Fruit fly (Drosophila melanogaster): ENCODE measurements around the gene Sld5.

Gene Sld5

dm6 chr3R:26098502-26099210 is 42.3 kb upstream of the Sld5 start, which contains the start of gene dysf (continued):
- peak; percentile 11 for TF ChIP-seq CG31627 (GFP tag; optimal IDR thresholded peaks at IDR 0.05)
- TF ChIP-seq acj6 (GFP tag; optimal IDR thresholded peaks at IDR 0.05), result peak; percentile 76
- peak; percentile 18; the same call in 1 of the 3 replicates for TF ChIP-seq CG6163 (GFP tag; IDR thresholded peaks at IDR 0.05)
- TF ChIP-seq dac (GFP tag; optimal IDR thresholded peaks at IDR 0.05), result no peak
- no peak for TF ChIP-seq CG6854 (GFP tag; optimal IDR thresholded peaks at IDR 0.05)
- TF ChIP-seq CG8319 (GFP tag; optimal IDR thresholded peaks at IDR 0.05), result peak; percentile 57
- peak; percentile 63 for TF ChIP-seq CG11762 (GFP tag; optimal IDR thresholded peaks at IDR 0.05; ENCODE audit: insufficient read depth)
- TF ChIP-seq CG3919 (GFP tag; optimal IDR thresholded peaks at IDR 0.05), result peak; percentile 71
- TF ChIP-seq Sox14 (GFP tag; optimal IDR thresholded peaks at IDR 0.05), result no peak

- no peak for TF ChIP-seq CG31627 (GFP tag; optimal IDR thresholded peaks at IDR 0.05)
- TF ChIP-seq CG3919 (GFP tag; optimal IDR thresholded peaks at IDR 0.05), result peak; percentile 72
Observed at dm6 chr3R:26096192-26096591, 39.8 kb upstream of the Sld5 start.

dm6 chr3R:26095551-26095950 is 39.2 kb upstream of the Sld5 start:
- TF ChIP-seq CG15336 (GFP tag; IDR thresholded peaks at IDR 0.05), result no peak
- peak; percentile 53 for TF ChIP-seq Eip78C (GFP tag)
- TF ChIP-seq CG11902 (GFP tag; optimal IDR thresholded peaks at IDR 0.05), result no peak
- no peak for TF ChIP-seq CG8319 (GFP tag; optimal IDR thresholded peaks at IDR 0.05)
- TF ChIP-seq svp (GFP tag), result peak; percentile 51
- TF ChIP-seq Eip75B (GFP tag; optimal IDR thresholded peaks at IDR 0.05), result no peak
- no peak for TF ChIP-seq Gug (GFP tag; IDR thresholded peaks at IDR 0.05)
- no peak for TF ChIP-seq fd85E (GFP tag; optimal IDR thresholded peaks at IDR 0.05)
- no peak for TF ChIP-seq CG16779 (tag; optimal IDR thresholded peaks at IDR 0.05)
- TF ChIP-seq CG3919 (GFP tag; optimal IDR thresholded peaks at IDR 0.05), result no peak
- no peak for TF ChIP-seq Ets21C (GFP tag; optimal IDR thresholded peaks at IDR 0.05)

dm6 chr3R:26081380-26081991 is 25.1 kb upstream of the Sld5 start:
- peak; percentile 90 for TF ChIP-seq svp (GFP tag)
- TF ChIP-seq achi (GFP tag; optimal IDR thresholded peaks at IDR 0.05), result peak; percentile 81
- no peak for TF ChIP-seq Hr38 (GFP tag; optimal IDR thresholded peaks at IDR 0.05)
- peak; percentile 80 for TF ChIP-seq CG6808 (GFP tag; optimal IDR thresholded peaks at IDR 0.05)
- TF ChIP-seq Sox102F (GFP tag; optimal IDR thresholded peaks at IDR 0.05), result peak; percentile 80
- TF ChIP-seq CG6854 (GFP tag; optimal IDR thresholded peaks at IDR 0.05), result peak; percentile 67
- peak; percentile 52 for TF ChIP-seq CG16779 (tag; optimal IDR thresholded peaks at IDR 0.05)
- TF ChIP-seq Hr4 (GFP tag; optimal IDR thresholded peaks at IDR 0.05), result peak; percentile 64
- peak; percentile 80 for TF ChIP-seq OdsH (GFP tag; optimal IDR thresholded peaks at IDR 0.05)
- TF ChIP-seq ss (GFP tag; optimal IDR thresholded peaks at IDR 0.05), result peak; percentile 74 to 96
- TF ChIP-seq spab (GFP tag; optimal IDR thresholded peaks at IDR 0.05), result peak; percentile 70
- TF ChIP-seq CG6276 (GFP tag; optimal IDR thresholded peaks at IDR 0.05), result peak; percentile 53
- peak; percentile 82 for TF ChIP-seq CG3032 (tag; optimal IDR thresholded peaks at IDR 0.05)
- peak; percentile 94 for TF ChIP-seq Eip78C (GFP tag)
- peak; percentile 72 for TF ChIP-seq CG34406 (GFP tag; optimal IDR thresholded peaks at IDR 0.05)
- TF ChIP-seq net (GFP tag; optimal IDR thresholded peaks at IDR 0.05), result peak; percentile 55
- peak; percentile 62 for TF ChIP-seq Hr39 (GFP tag; optimal IDR thresholded peaks at IDR 0.05)
- peak; percentile 78 for TF ChIP-seq eg (GFP tag; IDR thresholded peaks at IDR 0.05)
- TF ChIP-seq CG8319 (GFP tag; optimal IDR thresholded peaks at IDR 0.05), result peak; percentile 52
- peak; percentile 19 for TF ChIP-seq Sox15 (GFP tag; optimal IDR thresholded peaks at IDR 0.05)
- TF ChIP-seq CG9139 (GFP tag; optimal IDR thresholded peaks at IDR 0.05), result peak; percentile 55
- peak; percentile 83 for TF ChIP-seq Met (GFP tag; optimal IDR thresholded peaks at IDR 0.05)
- peak; percentile 72 for TF ChIP-seq pdm3 (GFP tag; optimal IDR thresholded peaks at IDR 0.05)
- TF ChIP-seq CG15336 (GFP tag; IDR thresholded peaks at IDR 0.05), result peak; percentile 80
- peak; percentile 76 for TF ChIP-seq CG32006 (GFP tag; optimal IDR thresholded peaks at IDR 0.05)
- peak; percentile 76 for TF ChIP-seq Ets96B (tag; optimal IDR thresholded peaks at IDR 0.05)
- TF ChIP-seq Gug (GFP tag; IDR thresholded peaks at IDR 0.05), result peak; percentile 49
- peak; percentile 79 for TF ChIP-seq dsx (GFP tag; optimal IDR thresholded peaks at IDR 0.05; ENCODE audit: poor library complexity, severe bottlenecking)
- TF ChIP-seq CG11294 (GFP tag; IDR thresholded peaks at IDR 0.05), result no peak
- peak; percentile 34 to 50 for TF ChIP-seq salr (GFP tag; optimal IDR thresholded peaks at IDR 0.05)
- TF ChIP-seq topi (GFP tag; optimal IDR thresholded peaks at IDR 0.05), result peak; percentile 80
- peak; percentile 78 for TF ChIP-seq CG8119 (GFP tag; IDR thresholded peaks at IDR 0.05)
- TF ChIP-seq fd85E (GFP tag; optimal IDR thresholded peaks at IDR 0.05), result no peak
- TF ChIP-seq dac (GFP tag; optimal IDR thresholded peaks at IDR 0.05), result peak; percentile 19

All from whole organism, prepupa.